Fruit fly (Drosophila melanogaster) whole organism, prepupa: ENCODE data around the gene cup.

Experiments used
- CG11294 ChIP-seq: fragments of 200-800 bp; sonication (Bioruptor generic); IDR thresholded peaks from 2 replicates; pipeline ENCODE4 v1.3.6; 2022; ENCODE audit warnings: missing biosample characterization, missing genetic modification characterization
- Ets96B ChIP-seq: fragments of 200-800 bp; optimal IDR thresholded peaks from 2 replicates; lab custom pipeline; 2019; ENCODE audit warnings: missing biosample characterization, mild to moderate bottlenecking, missing genetic modification characterization, moderate library complexity
- fkh ChIP-seq: fragments of 200-800 bp; sonication (Bioruptor generic); optimal IDR thresholded peaks from 3 replicates; lab custom pipeline; 2017; ENCODE audit warnings: missing biosample characterization, mild to moderate bottlenecking, missing genetic modification characterization, moderate library complexity

DNA sequence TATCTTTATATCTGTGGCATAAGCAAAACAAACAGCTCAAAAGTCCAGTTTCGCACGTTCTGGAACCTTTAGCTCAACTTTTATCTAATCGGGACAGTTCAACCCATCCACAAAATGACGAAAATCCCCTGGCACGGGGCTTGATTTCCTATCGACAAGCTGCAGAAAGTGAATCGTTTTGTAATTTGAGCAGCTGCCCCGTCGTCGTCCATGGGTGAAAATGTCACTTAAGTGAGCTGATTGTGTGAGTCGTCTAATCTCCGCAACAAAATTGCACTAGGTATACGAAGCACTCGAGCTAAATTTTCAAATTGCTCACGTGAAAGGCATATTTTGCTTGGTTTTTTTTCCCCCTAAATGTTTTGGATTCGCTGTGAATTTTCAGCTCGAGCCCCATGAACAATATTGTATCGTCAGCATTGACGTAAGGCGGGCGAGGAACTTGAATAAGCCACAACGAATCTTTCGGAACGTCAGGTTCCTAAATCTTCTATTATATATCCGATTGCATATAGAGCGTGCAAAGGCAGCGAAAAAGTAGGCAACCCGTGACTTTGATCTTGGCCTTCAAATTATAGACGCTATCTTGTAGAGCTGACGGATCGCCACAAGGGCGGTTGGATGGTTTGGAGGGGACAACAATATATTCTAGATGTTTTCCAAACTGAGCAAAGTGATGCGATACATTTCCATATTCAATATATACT lies 49.1 kb upstream of the cup start:
- TF ChIP-seq Ets96B (tag; lab: Kevin White, UChicago): no peak
- TF ChIP-seq fkh (GFP tag; lab: Kevin White, UChicago): no peak
- TF ChIP-seq CG11294 (GFP tag; lab: Robert Waterston, UW): no peak
